Worm (Caenorhabditis elegans) whole organism, young adult: ENCODE results near the gene Y14H12A.1.

Experiments used
- F49E8.2 ChIP-seq: sonication (generic microtip); optimal IDR thresholded peaks from 3 replicates; lab custom pipeline; 2017; ENCODE audit warnings: missing genetic modification characterization, mild to moderate bottlenecking, missing compliant biosample characterization, antibody characterized with exemption, moderate library complexity; ENCODE audit not compliant: insufficient read depth
- T07F8.4 ChIP-seq: sonication (generic microtip); optimal IDR thresholded peaks from 2 replicates; lab custom pipeline; 2016; ENCODE audit warnings: mild to moderate bottlenecking, missing genetic modification characterization, moderate library complexity, missing compliant biosample characterization
- Y95B8A.8 ChIP-seq: fragments of 200-800 bp; sonication (Bioruptor generic); IDR thresholded peaks from 2 replicates; pipeline ENCODE4 v1.3.6; 2022; ENCODE audit warnings: missing genetic modification reagents, missing genetic modification characterization, missing compliant biosample characterization
- ccch-3 ChIP-seq: fragments of 200-800 bp; sonication (Bioruptor generic); optimal IDR thresholded peaks from 2 replicates; lab custom pipeline; 2018; ENCODE audit warnings: mild to moderate bottlenecking, missing genetic modification characterization, missing compliant biosample characterization
- cebp-1 ChIP-seq, 2 experiments: fragments of 200-800 bp in 1 of 2; sonication (Bioruptor generic) in 1 of 2; sonication (generic microtip) in 1 of 2; IDR thresholded peaks in 1 of 2; optimal IDR thresholded peaks in 1 of 2; 2 replicates each; pipeline versions ENCODE4 v1.3.6 to Lab custom; 2017 to 2022; ENCODE audit warnings: missing compliant biosample characterization in 2 of 2, missing genetic modification characterization in 2 of 2, mild to moderate bottlenecking in 1 of 2, missing genetic modification reagents in 1 of 2, moderate library complexity in 1 of 2
- ceh-58 ChIP-seq: fragments of 200-800 bp; sonication (Bioruptor generic); IDR thresholded peaks from 2 replicates; pipeline ENCODE4 v1.3.6; 2022; ENCODE audit warnings: missing genetic modification characterization, missing compliant biosample characterization
- rcor-1 ChIP-seq: fragments of 200-800 bp; sonication (Bioruptor generic); IDR thresholded peaks from 2 replicates; pipeline ENCODE4 v1.3.6; 2022; ENCODE audit warnings: missing genetic modification reagents, missing genetic modification characterization, missing compliant biosample characterization
- unc-130 ChIP-seq: sonication (generic microtip); optimal IDR thresholded peaks from 2 replicates; lab custom pipeline; 2016; ENCODE audit warnings: missing genetic modification reagents, missing genetic modification characterization, missing compliant biosample characterization
- ztf-6 ChIP-seq: fragments of 200-800 bp; sonication (Bioruptor generic); IDR thresholded peaks from 2 replicates; pipeline ENCODE4 v1.3.6; 2022; ENCODE audit warnings: missing genetic modification reagents, missing genetic modification characterization, missing compliant biosample characterization

ce11 chrII:3996005-3996404, 3.0 kb downstream of the Y14H12A.1 start, which contains the start of gene clc-22:
- TF ChIP-seq Y95B8A.8 (GFP tag; lab: Robert Waterston, UW) (no peak), ztf-6 (no peak), ccch-3 (GFP tag; lab: Kevin White, UChicago) (no peak), T07F8.4 (no peak), rcor-1 (GFP tag; lab: Robert Waterston, UW) (no peak), cebp-1 (GFP tag; IDR thresholded peaks at IDR 0.05; lab: Robert Waterston, UW) (no peak), cebp-1 (tag; optimal IDR thresholded peaks at IDR 0.05; lab: Kevin White, UChicago) (no peak), unc-130 (GFP tag; lab: Kevin White, UChicago) (no peak), F49E8.2 (tag; lab: Kevin White, UChicago) (no peak), ceh-58 (GFP tag; lab: Robert Waterston, UW) (no peak)
